Fruit fly (Drosophila melanogaster) whole organism, embryonic: ENCODE measurements around the gene RpS29.

Experiments
- BEAF-32 ChIP-seq: fragments of 200-800 bp; sonication (Bioruptor generic); optimal IDR thresholded peaks from 3 replicates; lab custom pipeline; 2017; ENCODE audit warnings: missing biosample characterization, missing genetic modification characterization, mild to moderate bottlenecking, moderate library complexity, missing genetic modification reagents
- Bgb ChIP-seq: fragments of 200-800 bp; sonication (Bioruptor generic); IDR thresholded peaks from 2 replicates; pipeline ENCODE4 v1.3.6; 2022; ENCODE audit warnings: missing biosample characterization, missing genetic modification characterization; ENCODE audit not compliant: partially characterized antibody
- CG10431 ChIP-seq: fragments of 200-800 bp; sonication (Bioruptor generic); optimal IDR thresholded peaks from 3 replicates; lab custom pipeline; 2018; ENCODE audit warnings: missing biosample characterization, mild to moderate bottlenecking, missing genetic modification characterization
- CG11504 ChIP-seq: fragments of 200-800 bp; sonication (Bioruptor generic); optimal IDR thresholded peaks from 3 replicates; lab custom pipeline; 2019; ENCODE audit warnings: missing biosample characterization, mild to moderate bottlenecking, missing genetic modification characterization, moderate library complexity
- CG12155 ChIP-seq: fragments of 200-800 bp; sonication (Bioruptor generic); optimal IDR thresholded peaks from 3 replicates; lab custom pipeline; 2016; ENCODE audit warnings: missing biosample characterization, missing genetic modification characterization
- CG12744 ChIP-seq: fragments of 200-800 bp; sonication (Bioruptor generic); optimal IDR thresholded peaks from 2 replicates; lab custom pipeline; 2016; ENCODE audit warnings: missing biosample characterization, missing genetic modification characterization
- CG12769 ChIP-seq: fragments of 200-800 bp; sonication (Bioruptor generic); optimal IDR thresholded peaks from 2 replicates; lab custom pipeline; 2019; ENCODE audit warnings: missing biosample characterization, mild to moderate bottlenecking, missing genetic modification characterization, moderate library complexity
- CG14667 ChIP-seq: fragments of 200-800 bp; sonication (Bioruptor generic); IDR thresholded peaks from 2 replicates; pipeline ENCODE4 v1.3.6; 2022; ENCODE audit warnings: missing biosample characterization, missing genetic modification characterization
- CG16813 ChIP-seq: fragments of 200-800 bp; sonication (Bioruptor generic); IDR thresholded peaks from 3 replicates; pipeline ENCODE4 v1.3.6; 2022; ENCODE audit warnings: missing biosample characterization, missing genetic modification characterization; ENCODE audit not compliant: partially characterized antibody
- CG17328 ChIP-seq: fragments of 200-800 bp; sonication (Bioruptor generic); IDR thresholded peaks from 2 replicates; pipeline ENCODE4 v1.3.6; 2022; ENCODE audit warnings: missing biosample characterization, missing genetic modification characterization
- CG17802 ChIP-seq: fragments of 200-800 bp; sonication (Bioruptor generic); optimal IDR thresholded peaks from 2 replicates; lab custom pipeline; 2018; ENCODE audit warnings: missing biosample characterization, mild to moderate bottlenecking, missing genetic modification characterization, moderate library complexity
- CG31388 ChIP-seq: fragments of 200-800 bp; sonication (Bioruptor generic); optimal IDR thresholded peaks from 2 replicates; lab custom pipeline; 2016; ENCODE audit warnings: missing biosample characterization, missing genetic modification characterization
- CG3163 ChIP-seq: fragments of 200-800 bp; sonication (Bioruptor generic); optimal IDR thresholded peaks from 3 replicates; lab custom pipeline; 2016; ENCODE audit warnings: missing biosample characterization, missing genetic modification characterization
- CG34376 ChIP-seq: fragments of 200-800 bp; sonication (Bioruptor generic); optimal IDR thresholded peaks from 2 replicates; lab custom pipeline; 2018; ENCODE audit warnings: missing biosample characterization, mild to moderate bottlenecking, missing genetic modification characterization
- CG3726 ChIP-seq: fragments of 200-800 bp; sonication (Bioruptor generic); IDR thresholded peaks from 3 replicates; pipeline ENCODE4, ENCODE4 v1.3.6; 2022; ENCODE audit warnings: missing biosample characterization, missing genetic modification characterization
- CG4707 ChIP-seq: fragments of 200-800 bp; sonication (Bioruptor generic); optimal IDR thresholded peaks from 2 replicates; lab custom pipeline; 2018; ENCODE audit warnings: missing biosample characterization, mild to moderate bottlenecking, missing genetic modification characterization, moderate library complexity
- CG8944 ChIP-seq: fragments of 200-800 bp; sonication (Bioruptor generic); optimal IDR thresholded peaks from 3 replicates; lab custom pipeline; 2016; ENCODE audit warnings: missing biosample characterization, missing genetic modification characterization
- Camta ChIP-seq: fragments of 200-800 bp; sonication (Bioruptor generic); optimal IDR thresholded peaks from 2 replicates; lab custom pipeline; 2016; ENCODE audit warnings: missing biosample characterization, missing genetic modification characterization
- Fer3 ChIP-seq: fragments of 200-800 bp; sonication (Bioruptor generic); optimal IDR thresholded peaks from 2 replicates; lab custom pipeline; 2018; ENCODE audit warnings: missing biosample characterization, mild to moderate bottlenecking, missing genetic modification characterization, moderate library complexity
- HmgZ ChIP-seq: fragments of 200-800 bp; sonication (Bioruptor generic); optimal IDR thresholded peaks from 2 replicates; lab custom pipeline; 2018; ENCODE audit warnings: missing biosample characterization, mild to moderate bottlenecking, missing genetic modification characterization
- MESR4 ChIP-seq: fragments of 200-800 bp; sonication (Bioruptor generic); optimal IDR thresholded peaks from 2 replicates; lab custom pipeline; 2018; ENCODE audit warnings: missing biosample characterization, mild to moderate bottlenecking, missing genetic modification characterization, moderate library complexity
- Mrtf ChIP-seq: fragments of 200-800 bp; sonication (Bioruptor generic); IDR thresholded peaks from 3 replicates; pipeline ENCODE4 v1.3.6; 2022; ENCODE audit warnings: missing biosample characterization, missing genetic modification characterization
- NfI ChIP-seq: fragments of 200-800 bp; sonication (Bioruptor generic); optimal IDR thresholded peaks from 3 replicates; lab custom pipeline; 2018; ENCODE audit warnings: missing biosample characterization, mild to moderate bottlenecking, missing genetic modification characterization, moderate library complexity
- Poxn ChIP-seq: fragments of 200-800 bp; sonication (Bioruptor generic); IDR thresholded peaks from 2 replicates; pipeline ENCODE4 v1.3.6; 2022; ENCODE audit warnings: missing biosample characterization, missing genetic modification characterization
- Stat92E ChIP-seq, 3 experiments: fragments of >200 bp in 2 of 3; fragments of 200-800 bp in 1 of 3; sonication (Bioruptor generic) in 1 of 3; optimal IDR thresholded peaks; 2 replicates each; lab custom pipeline; 2017 to 2019; ENCODE audit warnings: missing biosample characterization in 3 of 3, missing genetic modification characterization in 3 of 3, mild to moderate bottlenecking in 1 of 3, moderate library complexity in 1 of 3
- Tbp ChIP-seq: fragments of >200 bp; optimal IDR thresholded peaks from 2 replicates; lab custom pipeline; 2018; ENCODE audit warnings: missing biosample characterization, missing genetic modification characterization
- Xbp1 ChIP-seq: fragments of 200-800 bp; sonication (Bioruptor generic); optimal IDR thresholded peaks from 3 replicates; lab custom pipeline; 2016; ENCODE audit warnings: missing biosample characterization, mild to moderate bottlenecking, missing genetic modification characterization
- ac ChIP-seq: fragments of 200-800 bp; sonication (Bioruptor generic); optimal IDR thresholded peaks from 3 replicates; lab custom pipeline; 2017; ENCODE audit warnings: missing biosample characterization, mild to moderate bottlenecking, missing genetic modification characterization
- amos ChIP-seq: fragments of 200-800 bp; sonication (Bioruptor generic); IDR thresholded peaks from 2 replicates; pipeline ENCODE4 v1.3.6; 2022; ENCODE audit warnings: missing biosample characterization, missing genetic modification characterization; ENCODE audit not compliant: partially characterized antibody
- bab2 ChIP-seq: fragments of 200-800 bp; sonication (Bioruptor generic); optimal IDR thresholded peaks from 2 replicates; lab custom pipeline; 2016; ENCODE audit warnings: missing biosample characterization, missing genetic modification characterization
- br ChIP-seq: fragments of >200 bp; optimal IDR thresholded peaks from 2 replicates; lab custom pipeline; 2017
- cwo ChIP-seq: fragments of 200-800 bp; sonication (Bioruptor generic); optimal IDR thresholded peaks from 3 replicates; lab custom pipeline; 2017; ENCODE audit warnings: missing biosample characterization, missing genetic modification characterization, mild to moderate bottlenecking, moderate library complexity, missing genetic modification reagents
- exex ChIP-seq: fragments of 200-800 bp; sonication (Bioruptor generic); optimal IDR thresholded peaks from 4 replicates; lab custom pipeline; 2018; ENCODE audit warnings: missing biosample characterization, mild to moderate bottlenecking, missing genetic modification characterization, moderate library complexity
- h ChIP-seq: fragments of >200 bp; optimal IDR thresholded peaks from 2 replicates; lab custom pipeline; 2017
- hbn ChIP-seq: fragments of 200-800 bp; sonication (Bioruptor generic); IDR thresholded peaks from 2 replicates; pipeline ENCODE4 v1.3.6; 2022; ENCODE audit warnings: missing biosample characterization, missing genetic modification characterization; ENCODE audit not compliant: partially characterized antibody
- jing ChIP-seq: fragments of 200-800 bp; sonication (Bioruptor generic); optimal IDR thresholded peaks from 2 replicates; lab custom pipeline; 2018; ENCODE audit warnings: missing biosample characterization, mild to moderate bottlenecking, missing genetic modification characterization
- mld ChIP-seq: fragments of 200-800 bp; sonication (Bioruptor generic); IDR thresholded peaks from 3 replicates; pipeline ENCODE4 v1.3.6; 2022; ENCODE audit warnings: missing biosample characterization, missing genetic modification characterization; ENCODE audit not compliant: partially characterized antibody
- nerfin-2 ChIP-seq: fragments of 200-800 bp; sonication (Bioruptor generic); IDR thresholded peaks from 2 replicates; pipeline ENCODE4 v1.3.6; 2022; ENCODE audit warnings: missing biosample characterization, missing genetic modification characterization; ENCODE audit not compliant: partially characterized antibody
- p53 ChIP-seq: fragments of 200-800 bp; sonication (Bioruptor generic); optimal IDR thresholded peaks from 2 replicates; lab custom pipeline; 2016; ENCODE audit warnings: missing biosample characterization, missing genetic modification characterization
- prd ChIP-seq, 3 experiments: fragments of >200 bp in 2 of 3; fragments of 200-800 bp in 1 of 3; sonication (Bioruptor generic) in 1 of 3; optimal IDR thresholded peaks in 2 of 3; IDR thresholded peaks in 1 of 3; 2 replicates in 2 of 3; 3 replicates in 1 of 3; pipeline versions ENCODE4 v1.3.6 to Lab custom; 2017 to 2022; ENCODE audit warnings: missing biosample characterization in 1 of 3, missing genetic modification characterization in 1 of 3
- pros ChIP-seq: fragments of 200-800 bp; sonication (Bioruptor generic); optimal IDR thresholded peaks from 3 replicates; lab custom pipeline; 2019; ENCODE audit warnings: missing biosample characterization, mild to moderate bottlenecking, missing genetic modification characterization, moderate library complexity
- psq ChIP-seq: fragments of 200-800 bp; sonication (Bioruptor generic); optimal IDR thresholded peaks from 2 replicates; lab custom pipeline; 2017; ENCODE audit warnings: missing biosample characterization, missing genetic modification characterization
- ranshi ChIP-seq: fragments of 200-800 bp; sonication (Bioruptor generic); IDR thresholded peaks from 2 replicates; pipeline ENCODE4 v1.3.6; 2022; ENCODE audit warnings: missing biosample characterization, missing genetic modification characterization
- sens-2 ChIP-seq: fragments of 200-800 bp; sonication (Bioruptor generic); IDR thresholded peaks from 2 replicates; pipeline ENCODE4 v1.3.6; 2022; ENCODE audit warnings: missing biosample characterization, missing genetic modification characterization
- slou ChIP-seq: fragments of 200-800 bp; sonication (Bioruptor generic); optimal IDR thresholded peaks from 3 replicates; lab custom pipeline; 2016; ENCODE audit warnings: missing biosample characterization, missing genetic modification characterization
- sna ChIP-seq: fragments of 200-800 bp; sonication (Bioruptor generic); IDR thresholded peaks from 2 replicates; pipeline ENCODE4 v1.3.6; 2022; ENCODE audit warnings: missing biosample characterization, missing genetic modification characterization; ENCODE audit not compliant: partially characterized antibody
- tio ChIP-seq: fragments of 200-800 bp; sonication (Bioruptor generic); optimal IDR thresholded peaks from 2 replicates; lab custom pipeline; 2017; ENCODE audit warnings: missing biosample characterization, missing genetic modification characterization, inconsistent platforms
- wdn ChIP-seq: fragments of 200-800 bp; sonication (Bioruptor generic); IDR thresholded peaks from 2 replicates; pipeline ENCODE4 v1.3.6; 2022; ENCODE audit warnings: missing biosample characterization, missing genetic modification characterization
- z ChIP-seq: fragments of 200-800 bp; sonication (Bioruptor generic); IDR thresholded peaks from 3 replicates; pipeline ENCODE4 v1.3.6; 2022; ENCODE audit warnings: missing biosample characterization, missing genetic modification characterization

The RpS29 gene

DNA sequence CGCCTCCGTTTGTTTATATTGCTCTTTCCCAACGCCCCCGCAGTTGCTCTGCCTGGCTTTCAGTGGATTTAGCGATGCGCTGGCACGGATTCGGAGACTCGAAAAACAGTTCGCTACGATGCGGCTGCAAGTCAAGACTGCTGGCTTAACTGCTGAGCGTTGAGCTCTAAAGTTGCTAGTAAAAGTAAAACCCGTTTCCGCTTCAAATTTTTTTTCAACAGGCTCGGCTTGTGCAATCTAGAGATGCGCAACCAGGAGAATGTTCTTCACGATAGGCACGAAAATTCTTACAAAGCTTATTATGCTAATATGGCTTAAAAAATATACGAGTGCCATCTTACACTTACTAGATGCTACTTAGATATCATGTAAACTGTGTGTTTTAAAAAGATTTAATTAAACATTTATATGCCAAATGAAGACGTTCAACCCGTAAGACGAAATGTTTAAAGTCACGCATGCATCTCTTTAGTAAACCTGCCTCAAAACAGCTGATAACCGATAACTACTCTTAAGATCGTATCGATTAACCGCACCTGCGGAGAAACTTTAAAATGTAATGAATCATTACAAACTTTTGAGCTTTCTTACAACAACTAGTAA is 30.5 kb upstream of the RpS29 start, which contains the start of gene CG12948 (continued):
- TF ChIP-seq CG34376 (GFP tag; lab: Kevin White, UChicago) (peak; percentile 63), z (GFP tag; lab: Robert Waterston, UW) (no peak), CG31388 (GFP tag; lab: Kevin White, UChicago) (no peak), CG12744 (GFP tag; lab: Kevin White, UChicago) (no peak), p53 (no peak), Xbp1 (GFP tag; lab: Kevin White, UChicago) (peak; percentile 55), CG8944 (GFP tag; lab: Kevin White, UChicago) (peak; percentile 21), slou (GFP tag; lab: Kevin White, UChicago) (no peak), wdn (GFP tag; lab: Robert Waterston, UW) (no peak), BEAF-32 (peak; percentile 89), mld (GFP tag; lab: Robert Waterston, UW) (peak; percentile 79; the same call in 1 of the 3 replicates), Camta (GFP tag; lab: Kevin White, UChicago) (peak; percentile 48), exex (no peak), jing (GFP tag; lab: Kevin White, UChicago) (no peak), CG11504 (tag; lab: Kevin White, UChicago) (no peak), Bgb (GFP tag; lab: Robert Waterston, UW) (peak; percentile 78), ranshi (no peak; the same call in 1 of the 2 replicates), nerfin-2 (GFP tag; lab: Robert Waterston, UW) (no peak), br (lab: Kevin White, UChicago) (no peak), MESR4 (GFP tag; lab: Kevin White, UChicago) (peak; percentile 82), cwo (no peak), sna (GFP tag; lab: Robert Waterston, UW) (peak; percentile 96), CG12155 (GFP tag; lab: Kevin White, UChicago) (peak; percentile 39), CG12769 (tag; lab: Kevin White, UChicago) (peak; percentile 56), tio (no peak), prd (optimal IDR thresholded peaks at IDR 0.05; lab: Kevin White, UChicago) (no peak), prd (GFP tag; IDR thresholded peaks at IDR 0.05; lab: Robert Waterston, UW) (peak; percentile 34; the same call in 1 of the 3 replicates), CG10431 (GFP tag; lab: Kevin White, UChicago) (no peak), ac (GFP tag; lab: Kevin White, UChicago) (no peak), h (lab: Kevin White, UChicago) (no peak), CG14667 (GFP tag; lab: Robert Waterston, UW) (no peak), amos (GFP tag; lab: Robert Waterston, UW) (peak; percentile 77), HmgZ (tag; lab: Kevin White, UChicago) (peak; percentile 63), Fer3 (peak; percentile 55), bab2 (GFP tag; lab: Kevin White, UChicago) (no peak), NfI (GFP tag; lab: Kevin White, UChicago) (no peak), psq (GFP tag; lab: Kevin White, UChicago) (no peak), Mrtf (GFP tag; lab: Robert Waterston, UW) (no peak), sens-2 (GFP tag; lab: Robert Waterston, UW) (no peak), CG3163 (no peak), CG17802 (no peak), CG3726 (no peak), pros (GFP tag; lab: Kevin White, UChicago) (peak; percentile 62), CG17328 (GFP tag; lab: Robert Waterston, UW) (no peak), Stat92E (GFP tag; optimal IDR thresholded peaks at IDR 0.05; lab: Kevin White, UChicago) (no peak), CG4707 (no peak), CG16813 (GFP tag; lab: Robert Waterston, UW) (peak; percentile 89), Tbp (GFP tag; lab: Kevin White, UChicago) (no peak), hbn (peak; percentile 95), Poxn (GFP tag; lab: Robert Waterston, UW) (no peak)
